Worm (Caenorhabditis elegans): ENCODE data around the gene Y116A8A.2.

DNA sequence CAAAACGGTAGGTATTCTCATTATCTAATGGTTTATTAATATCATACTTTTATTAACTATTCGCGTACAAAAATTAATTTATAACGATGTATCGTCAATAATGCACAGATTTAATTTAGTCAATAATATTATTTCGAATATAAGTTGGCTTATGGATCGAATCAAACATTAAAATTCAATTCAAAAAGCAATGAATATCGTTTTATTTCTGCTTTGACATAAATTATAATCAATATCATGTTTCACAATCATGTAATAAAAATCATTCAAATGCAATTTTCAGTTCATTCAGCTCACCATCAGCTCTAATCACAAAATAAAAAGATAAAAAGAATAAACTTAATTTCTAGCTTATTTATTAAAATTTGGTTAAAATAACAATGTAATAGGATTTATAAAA, 15.0 kb upstream of the Y116A8A.2 start, which contains the start of gene Y116A8A.6:
- TF ChIP-seq elt-3 (tag; optimal IDR thresholded peaks at IDR 0.05) (no peak), ama-1 (optimal IDR thresholded peaks at IDR 0.05) (no peak), fkh-10 (GFP tag; optimal IDR thresholded peaks at IDR 0.05) (no peak), lin-39 (tag; optimal IDR thresholded peaks at IDR 0.05) (no peak), ceh-82 (tag; optimal IDR thresholded peaks at IDR 0.05) (no peak)

Measured in whole organism, L1 larva.